Fruit fly (Drosophila melanogaster) whole organism, embryonic: ENCODE results near the gene CG46464.

Experiments used
- Ada2b ChIP-seq: fragments of 200-800 bp; sonication (Bioruptor generic); IDR thresholded peaks from 2 replicates; pipeline ENCODE4 v1.3.6; 2022; ENCODE audit warnings: missing biosample characterization, missing genetic modification characterization
- Awh ChIP-seq: fragments of 200-800 bp; sonication (Bioruptor generic); IDR thresholded peaks from 2 replicates; pipeline ENCODE4, ENCODE4 v1.3.6; 2022; ENCODE audit warnings: missing biosample characterization, missing genetic modification characterization
- Bgb ChIP-seq: fragments of 200-800 bp; sonication (Bioruptor generic); IDR thresholded peaks from 2 replicates; pipeline ENCODE4 v1.3.6; 2022; ENCODE audit warnings: missing biosample characterization, missing genetic modification characterization; ENCODE audit not compliant: partially characterized antibody
- CG10366 ChIP-seq: fragments of 200-800 bp; sonication (Bioruptor generic); IDR thresholded peaks from 2 replicates; pipeline ENCODE4 v1.3.6; 2022; ENCODE audit warnings: missing biosample characterization, missing genetic modification characterization
- CG10543 ChIP-seq: fragments of 200-800 bp; sonication (Bioruptor generic); optimal IDR thresholded peaks from 3 replicates; lab custom pipeline; 2017; ENCODE audit warnings: missing biosample characterization, mild to moderate bottlenecking, missing genetic modification characterization, moderate library complexity
- CG12391 ChIP-seq: fragments of 200-800 bp; sonication (Bioruptor generic); optimal IDR thresholded peaks from 3 replicates; lab custom pipeline; 2018; ENCODE audit warnings: missing biosample characterization, mild to moderate bottlenecking, missing genetic modification characterization, moderate library complexity
- CG12769 ChIP-seq: fragments of 200-800 bp; sonication (Bioruptor generic); optimal IDR thresholded peaks from 2 replicates; lab custom pipeline; 2019; ENCODE audit warnings: missing biosample characterization, mild to moderate bottlenecking, missing genetic modification characterization, moderate library complexity
- CG13894 ChIP-seq: fragments of 200-800 bp; sonication (Bioruptor generic); optimal IDR thresholded peaks from 3 replicates; lab custom pipeline; 2018; ENCODE audit warnings: missing biosample characterization, mild to moderate bottlenecking, missing genetic modification characterization, moderate library complexity
- CG1603 ChIP-seq: fragments of 200-800 bp; sonication (Bioruptor generic); optimal IDR thresholded peaks from 2 replicates; lab custom pipeline; 2019; ENCODE audit warnings: missing biosample characterization, mild to moderate bottlenecking, missing genetic modification characterization, moderate library complexity
- CG16815 ChIP-seq: fragments of 200-800 bp; sonication (Bioruptor generic); optimal IDR thresholded peaks from 3 replicates; lab custom pipeline; 2017; ENCODE audit warnings: missing biosample characterization, mild to moderate bottlenecking, missing genetic modification characterization
- CG17385 ChIP-seq: fragments of 200-800 bp; sonication (Bioruptor generic); optimal IDR thresholded peaks from 3 replicates; lab custom pipeline; 2018; ENCODE audit warnings: missing biosample characterization, mild to moderate bottlenecking, missing genetic modification characterization
- CG17568 ChIP-seq: fragments of 200-800 bp; sonication (Bioruptor generic); optimal IDR thresholded peaks from 2 replicates; lab custom pipeline; 2018; ENCODE audit warnings: missing biosample characterization, mild to moderate bottlenecking, missing genetic modification characterization, moderate library complexity
- CG2129 ChIP-seq: fragments of 200-800 bp; sonication (Bioruptor generic); IDR thresholded peaks from 2 replicates; pipeline ENCODE4 v1.3.6; 2022; ENCODE audit warnings: missing biosample characterization, missing genetic modification characterization; ENCODE audit not compliant: partially characterized antibody
- CG2889 ChIP-seq: fragments of 200-800 bp; sonication (Bioruptor generic); IDR thresholded peaks from 3 replicates; pipeline ENCODE4 v1.3.6; 2022; ENCODE audit warnings: missing biosample characterization, missing genetic modification characterization
- CG31441 ChIP-seq: fragments of 200-800 bp; sonication (Bioruptor generic); IDR thresholded peaks from 2 replicates; pipeline ENCODE4 v1.3.6; 2022; ENCODE audit warnings: missing biosample characterization, missing genetic modification characterization
- CG4424 ChIP-seq: fragments of 200-800 bp; sonication (Bioruptor generic); optimal IDR thresholded peaks from 3 replicates; lab custom pipeline; 2016; ENCODE audit warnings: missing biosample characterization, missing genetic modification characterization
- CG6689 ChIP-seq: fragments of 200-800 bp; sonication (Bioruptor generic); IDR thresholded peaks from 2 replicates; pipeline ENCODE4 v1.3.6; 2022; ENCODE audit warnings: missing biosample characterization, missing genetic modification characterization
- CG6854 ChIP-seq: fragments of 200-800 bp; sonication (Bioruptor generic); optimal IDR thresholded peaks from 3 replicates; lab custom pipeline; 2017; ENCODE audit warnings: missing biosample characterization, mild to moderate bottlenecking, missing genetic modification characterization
- CG7928 ChIP-seq: fragments of 200-800 bp; sonication (Bioruptor generic); optimal IDR thresholded peaks from 2 replicates; lab custom pipeline; 2017; ENCODE audit warnings: missing biosample characterization, mild to moderate bottlenecking, missing genetic modification characterization
- CG7987 ChIP-seq: fragments of 200-800 bp; sonication (Bioruptor generic); optimal IDR thresholded peaks from 2 replicates; lab custom pipeline; 2018; ENCODE audit warnings: missing biosample characterization, mild to moderate bottlenecking, missing genetic modification characterization, moderate library complexity
- CG8388 ChIP-seq: fragments of 200-800 bp; sonication (Bioruptor generic); optimal IDR thresholded peaks from 2 replicates; lab custom pipeline; 2019; ENCODE audit warnings: missing biosample characterization, mild to moderate bottlenecking, missing genetic modification characterization, moderate library complexity
- CG8478 ChIP-seq: fragments of >200 bp; optimal IDR thresholded peaks from 2 replicates; lab custom pipeline; 2018
- CG8924 ChIP-seq: fragments of 200-800 bp; optimal IDR thresholded peaks from 3 replicates; lab custom pipeline; 2019; ENCODE audit warnings: missing biosample characterization, mild to moderate bottlenecking, missing genetic modification characterization, moderate library complexity
- CG9609 ChIP-seq: fragments of 200-800 bp; sonication (Bioruptor generic); optimal IDR thresholded peaks from 3 replicates; lab custom pipeline; 2016; ENCODE audit warnings: missing biosample characterization, missing genetic modification characterization
- D ChIP-seq, 2 experiments: fragments of 200-800 bp in 1 of 2; fragments of >200 bp in 1 of 2; sonication (Bioruptor generic) in 1 of 2; optimal IDR thresholded peaks; 2 replicates in 1 of 2; 3 replicates in 1 of 2; lab custom pipeline; 2017; ENCODE audit warnings: mild to moderate bottlenecking in 1 of 2, missing biosample characterization in 1 of 2, missing genetic modification characterization in 1 of 2, missing genetic modification reagents in 1 of 2
- Deaf1 ChIP-seq: fragments of 200-800 bp; optimal IDR thresholded peaks from 3 replicates; lab custom pipeline; 2019; ENCODE audit warnings: missing biosample characterization, mild to moderate bottlenecking, missing genetic modification characterization, moderate library complexity
- Fer3 ChIP-seq: fragments of 200-800 bp; sonication (Bioruptor generic); optimal IDR thresholded peaks from 2 replicates; lab custom pipeline; 2018; ENCODE audit warnings: missing biosample characterization, mild to moderate bottlenecking, missing genetic modification characterization, moderate library complexity
- Hmr ChIP-seq: fragments of 200-800 bp; sonication (Bioruptor generic); optimal IDR thresholded peaks from 3 replicates; lab custom pipeline; 2017; ENCODE audit warnings: mild to moderate bottlenecking, missing biosample characterization, missing genetic modification reagents, missing genetic modification characterization
- NC2α ChIP-seq: fragments of 200-800 bp; sonication (Bioruptor generic); optimal IDR thresholded peaks from 2 replicates; lab custom pipeline; 2016; ENCODE audit warnings: missing biosample characterization, missing genetic modification characterization
- Nf-YC ChIP-seq: fragments of 200-800 bp; optimal IDR thresholded peaks from 3 replicates; lab custom pipeline; 2019; ENCODE audit warnings: missing biosample characterization, mild to moderate bottlenecking, missing genetic modification characterization, moderate library complexity
- Sox100B ChIP-seq: fragments of 200-800 bp; sonication (Bioruptor generic); optimal IDR thresholded peaks from 3 replicates; lab custom pipeline; 2018; ENCODE audit warnings: missing biosample characterization, mild to moderate bottlenecking, missing genetic modification characterization
- Sox102F ChIP-seq: fragments of 200-800 bp; sonication (Bioruptor generic); optimal IDR thresholded peaks from 2 replicates; lab custom pipeline; 2018; ENCODE audit warnings: missing biosample characterization, mild to moderate bottlenecking, missing genetic modification characterization, moderate library complexity
- Vsx1 ChIP-seq: fragments of 200-800 bp; sonication (Bioruptor generic); optimal IDR thresholded peaks from 2 replicates; lab custom pipeline; 2017; ENCODE audit warnings: missing biosample characterization, mild to moderate bottlenecking, missing genetic modification characterization, missing genetic modification reagents
- Xbp1 ChIP-seq: fragments of 200-800 bp; sonication (Bioruptor generic); optimal IDR thresholded peaks from 3 replicates; lab custom pipeline; 2016; ENCODE audit warnings: missing biosample characterization, mild to moderate bottlenecking, missing genetic modification characterization
- ap ChIP-seq: fragments of 200-800 bp; sonication (Bioruptor generic); IDR thresholded peaks from 2 replicates; pipeline ENCODE4 v1.3.6; 2022; ENCODE audit warnings: missing biosample characterization, missing genetic modification characterization
- dan ChIP-seq: fragments of 200-800 bp; sonication (Bioruptor generic); IDR thresholded peaks from 2 replicates; pipeline ENCODE4 v1.3.6; 2022; ENCODE audit warnings: missing biosample characterization, missing genetic modification characterization
- dmrt99B ChIP-seq: fragments of 200-800 bp; sonication (Bioruptor generic); optimal IDR thresholded peaks from 2 replicates; lab custom pipeline; 2018; ENCODE audit warnings: missing biosample characterization, mild to moderate bottlenecking, missing genetic modification characterization, moderate library complexity
- esg ChIP-seq: fragments of 200-800 bp; sonication (Bioruptor generic); conservative IDR thresholded peaks from 2 replicates; pipeline ENCODE4 v1.3.6; 2022; ENCODE audit warnings: missing biosample characterization, missing genetic modification characterization
- gem ChIP-seq: fragments of 200-800 bp; sonication (Bioruptor generic); optimal IDR thresholded peaks from 2 replicates; lab custom pipeline; 2019; ENCODE audit warnings: missing biosample characterization, mild to moderate bottlenecking, missing genetic modification characterization, moderate library complexity
- hkb ChIP-seq, 2 experiments: fragments of 200-800 bp in 1 of 2; fragments of >200 bp in 1 of 2; sonication (Bioruptor generic) in 1 of 2; IDR thresholded peaks in 1 of 2; optimal IDR thresholded peaks in 1 of 2; 2 replicates each; pipeline versions ENCODE4 v1.3.6 to Lab custom; 2017 to 2022; ENCODE audit warnings: missing biosample characterization in 1 of 2, missing genetic modification characterization in 1 of 2
- mirr ChIP-seq: fragments of 200-800 bp; sonication (Bioruptor generic); optimal IDR thresholded peaks from 3 replicates; lab custom pipeline; 2018; ENCODE audit warnings: missing biosample characterization, mild to moderate bottlenecking, missing genetic modification characterization
- nmo ChIP-seq: fragments of 200-800 bp; sonication (Bioruptor generic); optimal IDR thresholded peaks from 2 replicates; lab custom pipeline; 2018; ENCODE audit warnings: missing biosample characterization, mild to moderate bottlenecking, missing genetic modification characterization, moderate library complexity
- row ChIP-seq: fragments of 200-800 bp; sonication (Bioruptor generic); IDR thresholded peaks from 3 replicates; pipeline ENCODE4 v1.3.6; 2022; ENCODE audit warnings: missing biosample characterization, missing genetic modification characterization
- sens ChIP-seq: fragments of 200-800 bp; sonication (Bioruptor generic); peaks from one replicate; lab custom pipeline; 2016; ENCODE audit warnings: missing biosample characterization, missing genetic modification characterization
- seq ChIP-seq: fragments of 200-800 bp; sonication (Bioruptor generic); IDR thresholded peaks from 2 replicates; pipeline ENCODE4 v1.3.6; 2022; ENCODE audit warnings: missing biosample characterization, missing genetic modification characterization
- sob ChIP-seq: fragments of 200-800 bp; sonication (Bioruptor generic); IDR thresholded peaks from 2 replicates; pipeline ENCODE4 v1.3.6; 2022; ENCODE audit warnings: missing biosample characterization, missing genetic modification characterization
- tap ChIP-seq: fragments of 200-800 bp; optimal IDR thresholded peaks from 3 replicates; lab custom pipeline; 2019; ENCODE audit warnings: missing biosample characterization, mild to moderate bottlenecking, missing genetic modification characterization, moderate library complexity
- tgo ChIP-seq: fragments of 200-800 bp; sonication (Bioruptor generic); IDR thresholded peaks from 3 replicates; pipeline ENCODE4 v1.3.6; 2022; ENCODE audit warnings: missing biosample characterization, missing genetic modification characterization
- tx ChIP-seq: fragments of 200-800 bp; sonication (Bioruptor generic); optimal IDR thresholded peaks from 2 replicates; lab custom pipeline; 2016; ENCODE audit warnings: missing biosample characterization, missing genetic modification characterization

CG46464 gene

DNA sequence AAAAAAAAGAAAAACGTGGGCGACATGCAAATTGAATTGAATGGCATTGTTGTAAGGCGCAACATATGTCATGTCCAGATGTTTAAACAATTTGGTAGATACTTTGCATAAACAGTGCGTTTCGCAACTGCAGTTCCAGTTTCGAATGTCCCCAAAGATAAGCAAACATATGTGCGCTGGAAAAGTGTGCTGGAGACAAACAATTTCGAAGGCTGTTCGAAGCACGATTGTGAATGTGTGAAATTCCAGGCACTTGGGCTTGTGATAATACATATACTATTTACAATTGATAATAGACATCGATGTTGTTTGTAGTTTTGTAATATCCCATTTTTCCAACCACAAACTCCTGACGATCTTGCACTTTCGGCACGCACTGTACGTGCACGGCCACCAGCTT, 39.0 kb upstream of the CG46464 start:
- TF ChIP-seq tap (tag; lab: Kevin White, UChicago) (peak; percentile 26), CG2129 (GFP tag; lab: Robert Waterston, UW) (no peak), dmrt99B (tag; lab: Kevin White, UChicago) (peak; percentile 64), Bgb (GFP tag; lab: Robert Waterston, UW) (no peak), sob (GFP tag; lab: Robert Waterston, UW) (0 out of 2 replicates have a peak, but pooled peaks have one; percentile 15), seq (GFP tag; lab: Robert Waterston, UW) (peak; percentile 38; the same call in 1 of the 2 replicates), CG1603 (tag; lab: Kevin White, UChicago) (peak; percentile 35), D (optimal IDR thresholded peaks at IDR 0.05; lab: Kevin White, UChicago) (no peak), D (GFP tag; optimal IDR thresholded peaks at IDR 0.05; lab: Kevin White, UChicago) (peak; percentile 22), Sox100B (GFP tag; lab: Kevin White, UChicago) (peak; percentile 29), tx (GFP tag; lab: Kevin White, UChicago) (no peak), Hmr (GFP tag; lab: Kevin White, UChicago) (no peak), CG10366 (GFP tag; lab: Robert Waterston, UW) (peak; percentile 27; the same call in 1 of the 2 replicates), dan (GFP tag; lab: Robert Waterston, UW) (no peak), gem (peak; percentile 56), CG17568 (GFP tag; lab: Kevin White, UChicago) (no peak), CG10543 (no peak), CG7928 (GFP tag; lab: Kevin White, UChicago) (no peak), CG12769 (tag; lab: Kevin White, UChicago) (peak; percentile 24), CG8924 (peak; percentile 24), CG8478 (lab: Kevin White, UChicago) (no peak), CG7987 (GFP tag; lab: Kevin White, UChicago) (no peak), Vsx1 (GFP tag; lab: Kevin White, UChicago) (peak; percentile 4), CG6854 (no peak), hkb (optimal IDR thresholded peaks at IDR 0.05; lab: Kevin White, UChicago) (no peak), hkb (GFP tag; IDR thresholded peaks at IDR 0.05; lab: Robert Waterston, UW) (peak; percentile 52), CG12391 (peak; percentile 15), ap (GFP tag; lab: Robert Waterston, UW) (no peak), mirr (GFP tag; lab: Kevin White, UChicago) (no peak), CG2889 (GFP tag; lab: Robert Waterston, UW) (0 out of 3 replicates have a peak, but pooled peaks have one; percentile 16), CG6689 (peak; percentile 29; the same call in 1 of the 2 replicates), CG4424 (peak; percentile 35), tgo (GFP tag; lab: Robert Waterston, UW) (no peak; the same call in 2 of the 3 replicates), sens (GFP tag; lab: Kevin White, UChicago) (peak; percentile 50), CG17385 (peak; percentile 7), Deaf1 (tag; lab: Kevin White, UChicago) (no peak), Nf-YC (tag; lab: Kevin White, UChicago) (peak; percentile 5), Xbp1 (peak; percentile 24), CG13894 (no peak), Fer3 (tag; lab: Kevin White, UChicago) (peak; percentile 0), Awh (GFP tag; lab: Robert Waterston, UW) (0 out of 2 replicates have a peak, but pooled peaks have one; percentile 38), esg (0 out of 2 replicates have a peak, but pooled peaks have one; percentile 8), CG31441 (GFP tag; lab: Robert Waterston, UW) (peak; percentile 36; the same call in 1 of the 2 replicates), nmo (GFP tag; lab: Kevin White, UChicago) (peak; percentile 16), CG8388 (GFP tag; lab: Kevin White, UChicago) (peak; percentile 57), CG9609 (no peak), Ada2b (GFP tag; lab: Robert Waterston, UW) (0 out of 2 replicates have a peak, but pooled peaks have one; percentile 6), Sox102F (GFP tag; lab: Kevin White, UChicago) (peak; percentile 58), CG16815 (GFP tag; lab: Kevin White, UChicago) (no peak), row (GFP tag; lab: Robert Waterston, UW) (peak; percentile 51), NC2α (GFP tag; lab: Kevin White, UChicago) (no peak)
